Worm (Caenorhabditis elegans) whole organism, young adult: Measurements from ENCODE around the gene srt-45.

ENCODE experiments used
- B0019.2 ChIP-seq: fragments of 200-800 bp; sonication (Bioruptor generic); conservative IDR thresholded peaks from 2 replicates; pipeline ENCODE4 v1.3.6; 2022; ENCODE audit warnings: missing genetic modification reagents, missing genetic modification characterization, missing compliant biosample characterization
- B0261.1 ChIP-seq: sonication (generic microtip); optimal IDR thresholded peaks from 2 replicates; lab custom pipeline; 2016; ENCODE audit warnings: mild to moderate bottlenecking, missing genetic modification characterization, moderate library complexity, missing compliant biosample characterization
- F10E7.11 ChIP-seq: sonication (generic microtip); optimal IDR thresholded peaks from 2 replicates; lab custom pipeline; 2017; ENCODE audit warnings: mild to moderate bottlenecking, missing genetic modification characterization, moderate library complexity, missing compliant biosample characterization
- F23B12.7 ChIP-seq: sonication (generic microtip); optimal IDR thresholded peaks from 2 replicates; lab custom pipeline; 2017; ENCODE audit warnings: missing genetic modification characterization, mild to moderate bottlenecking, missing compliant biosample characterization, antibody characterized with exemption, moderate library complexity; ENCODE audit not compliant: insufficient read depth
- F33H1.4 ChIP-seq: fragments of 200-800 bp; sonication (Bioruptor generic); IDR thresholded peaks from 2 replicates; pipeline ENCODE4 v1.3.6; 2022; ENCODE audit warnings: missing genetic modification reagents, missing genetic modification characterization, missing compliant biosample characterization
- F39B2.1 ChIP-seq: fragments of 200-800 bp; sonication (Bioruptor generic); IDR thresholded peaks from 2 replicates; pipeline ENCODE4 v1.3.6; 2022; ENCODE audit warnings: missing genetic modification reagents, missing genetic modification characterization, missing compliant biosample characterization
- F49E8.2 ChIP-seq: sonication (generic microtip); optimal IDR thresholded peaks from 3 replicates; lab custom pipeline; 2017; ENCODE audit warnings: missing genetic modification characterization, mild to moderate bottlenecking, missing compliant biosample characterization, antibody characterized with exemption, moderate library complexity; ENCODE audit not compliant: insufficient read depth
- F52B5.7 ChIP-seq: sonication (generic microtip); optimal IDR thresholded peaks from 2 replicates; lab custom pipeline; 2016; ENCODE audit warnings: mild to moderate bottlenecking, missing genetic modification characterization, missing compliant biosample characterization
- F55B11.4 ChIP-seq: sonication (generic microtip); optimal IDR thresholded peaks from 2 replicates; lab custom pipeline; 2016; ENCODE audit warnings: missing compliant biosample characterization, missing genetic modification characterization, borderline replicate concordance; ENCODE audit not compliant: insufficient read depth
- F57C9.4 ChIP-seq: sonication (generic microtip); optimal IDR thresholded peaks from 2 replicates; lab custom pipeline; 2017; ENCODE audit warnings: mild to moderate bottlenecking, missing genetic modification characterization, missing compliant biosample characterization
- Y67H2A.10 ChIP-seq: fragments of 200-800 bp; sonication (Bioruptor generic); conservative IDR thresholded peaks from 2 replicates; pipeline ENCODE4 v1.3.6; 2022; ENCODE audit warnings: missing genetic modification reagents, missing genetic modification characterization, missing compliant biosample characterization
- ama-1 ChIP-seq, 3 experiments: fragments of 150-350 bp in 1 of 3; sonication (generic microtip) in 2 of 3; optimal IDR thresholded peaks; 2 replicates each; lab custom pipeline; 2014 to 2018; ENCODE audit warnings: missing biosample characterization in 2 of 3, missing genetic modification characterization in 2 of 3, missing genetic modification reagents in 2 of 3
- attf-5 ChIP-seq: fragments of 200-800 bp; sonication (Bioruptor generic); optimal IDR thresholded peaks from 2 replicates; lab custom pipeline; 2018; ENCODE audit warnings: mild to moderate bottlenecking, missing genetic modification characterization, missing compliant biosample characterization
- attf-6 ChIP-seq: fragments of 200-800 bp; sonication (Bioruptor generic); IDR thresholded peaks from 2 replicates; pipeline ENCODE4 v1.3.6; 2022; ENCODE audit warnings: missing genetic modification reagents, missing genetic modification characterization, missing compliant biosample characterization
- ccch-3 ChIP-seq: fragments of 200-800 bp; sonication (Bioruptor generic); optimal IDR thresholded peaks from 2 replicates; lab custom pipeline; 2018; ENCODE audit warnings: mild to moderate bottlenecking, missing genetic modification characterization, missing compliant biosample characterization
- ceh-40 ChIP-seq: fragments of 200-800 bp; sonication (Bioruptor generic); IDR thresholded peaks from 2 replicates; pipeline ENCODE4 v1.3.6; 2022; ENCODE audit warnings: missing genetic modification characterization, missing compliant biosample characterization
- chd-7 ChIP-seq: sonication (generic microtip); optimal IDR thresholded peaks from 2 replicates; lab custom pipeline; 2016; ENCODE audit warnings: mild to moderate bottlenecking, missing genetic modification characterization, moderate library complexity, missing compliant biosample characterization
- dox-1 ChIP-seq: fragments of 200-800 bp; sonication (Bioruptor generic); IDR thresholded peaks from 2 replicates; pipeline ENCODE4 v1.3.6; 2022; ENCODE audit warnings: missing genetic modification reagents, missing genetic modification characterization, missing compliant biosample characterization
- egl-44 ChIP-seq: fragments of 200-800 bp; sonication (Bioruptor generic); IDR thresholded peaks from 2 replicates; pipeline ENCODE4 v1.3.6; 2022; ENCODE audit warnings: missing genetic modification reagents, missing genetic modification characterization, missing compliant biosample characterization
- ekl-4 ChIP-seq: fragments of 200-800 bp; sonication (Bioruptor generic); IDR thresholded peaks from 2 replicates; pipeline ENCODE4 v1.3.6; 2022; ENCODE audit warnings: missing genetic modification reagents, missing genetic modification characterization, missing compliant biosample characterization
- ets-4 ChIP-seq: fragments of 200-800 bp; sonication (Bioruptor generic); optimal IDR thresholded peaks from 2 replicates; lab custom pipeline; 2018; ENCODE audit warnings: mild to moderate bottlenecking, missing genetic modification characterization, missing compliant biosample characterization
- gei-17 ChIP-seq: fragments of 200-800 bp; sonication (Bioruptor generic); optimal IDR thresholded peaks from 2 replicates; lab custom pipeline; 2018; ENCODE audit warnings: mild to moderate bottlenecking, missing genetic modification characterization, missing compliant biosample characterization
- hlh-12 ChIP-seq: sonication (generic microtip); optimal IDR thresholded peaks from 2 replicates; lab custom pipeline; 2016; ENCODE audit warnings: missing genetic modification characterization, missing compliant biosample characterization
- lag-1 ChIP-seq: fragments of 200-800 bp; sonication (Bioruptor generic); IDR thresholded peaks from 2 replicates; pipeline ENCODE4 v1.3.6; 2022; ENCODE audit warnings: missing genetic modification reagents, missing genetic modification characterization, missing compliant biosample characterization
- madf-3 ChIP-seq: fragments of 200-800 bp; sonication (Bioruptor generic); IDR thresholded peaks from 2 replicates; pipeline ENCODE4 v1.3.6; 2022; ENCODE audit warnings: missing genetic modification reagents, missing genetic modification characterization, missing compliant biosample characterization
- nhr-179 ChIP-seq: sonication (generic microtip); optimal IDR thresholded peaks from 2 replicates; lab custom pipeline; 2016; ENCODE audit warnings: mild to moderate bottlenecking, missing genetic modification characterization, missing compliant biosample characterization
- nhr-80 ChIP-seq: sonication (generic microtip); optimal IDR thresholded peaks from 2 replicates; lab custom pipeline; 2016; ENCODE audit warnings: missing genetic modification characterization, missing compliant biosample characterization
- sdz-38 ChIP-seq: sonication (generic microtip); optimal IDR thresholded peaks from 2 replicates; lab custom pipeline; 2016; ENCODE audit warnings: missing genotype, missing genetic modification characterization, missing compliant biosample characterization
- snpc-1.1 ChIP-seq: sonication (generic microtip); optimal IDR thresholded peaks from 2 replicates; lab custom pipeline; 2017; ENCODE audit warnings: missing genetic modification characterization, mild to moderate bottlenecking, missing compliant biosample characterization, antibody characterized with exemption, moderate library complexity, missing genotype, missing genetic modification reagents; ENCODE audit not compliant: insufficient read depth
- tbp1 ChIP-seq: fragments of 200-800 bp; sonication (Bioruptor generic); optimal IDR thresholded peaks from 2 replicates; lab custom pipeline; 2018; ENCODE audit warnings: mild to moderate bottlenecking, missing genetic modification characterization, missing compliant biosample characterization
- tlf-1 ChIP-seq: fragments of 200-800 bp; sonication (Bioruptor generic); optimal IDR thresholded peaks from 2 replicates; lab custom pipeline; 2018; ENCODE audit warnings: mild to moderate bottlenecking, missing genetic modification characterization, missing compliant biosample characterization
- unc-130 ChIP-seq: sonication (generic microtip); optimal IDR thresholded peaks from 2 replicates; lab custom pipeline; 2016; ENCODE audit warnings: missing genetic modification reagents, missing genetic modification characterization, missing compliant biosample characterization
- zfh-2 ChIP-seq: fragments of 200-800 bp; sonication (Bioruptor generic); conservative IDR thresholded peaks from 2 replicates; pipeline ENCODE4 v1.3.6; 2022; ENCODE audit warnings: missing genetic modification reagents, missing genetic modification characterization, missing compliant biosample characterization
- zim-3 ChIP-seq: sonication (generic microtip); optimal IDR thresholded peaks from 2 replicates; lab custom pipeline; 2017; ENCODE audit warnings: mild to moderate bottlenecking, missing genetic modification characterization, moderate library complexity, missing compliant biosample characterization
- ztf-25 ChIP-seq: fragments of 200-800 bp; sonication (Bioruptor generic); IDR thresholded peaks from 2 replicates; pipeline ENCODE4 v1.3.6; 2022; ENCODE audit warnings: missing genetic modification reagents, missing genetic modification characterization, missing compliant biosample characterization
- ztf-3 ChIP-seq: fragments of 200-800 bp; sonication (Bioruptor generic); optimal IDR thresholded peaks from 2 replicates; lab custom pipeline; 2018; ENCODE audit warnings: mild to moderate bottlenecking, missing genetic modification characterization, missing compliant biosample characterization

srt-45 gene

DNA sequence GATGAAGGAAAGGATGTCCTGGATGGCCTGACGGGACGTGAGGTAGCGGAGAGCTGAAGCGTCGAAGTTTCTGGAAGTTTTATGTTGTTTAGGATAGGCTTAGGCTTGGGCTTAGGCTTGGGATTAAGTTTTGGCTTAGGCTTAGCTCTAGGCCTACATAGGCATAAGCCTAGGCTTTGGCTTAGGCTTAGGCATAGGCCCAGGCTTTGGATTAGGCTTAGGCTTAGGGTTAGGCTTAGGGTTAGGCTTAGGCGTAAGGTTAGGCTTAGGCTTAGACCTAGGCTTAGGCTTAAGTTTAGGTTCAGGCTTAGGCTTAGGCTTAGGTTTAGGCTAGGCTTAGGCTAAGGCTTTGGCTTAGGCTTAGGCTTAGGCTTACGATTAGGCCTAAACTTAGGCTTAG lies 45.3 kb downstream of the srt-45 start:
- TF ChIP-seq chd-7 (tag; lab: Kevin White, UChicago) = no peak
- no peak for TF ChIP-seq dox-1 (GFP tag; lab: Robert Waterston, UW)
- no peak for TF ChIP-seq nhr-80 (tag; lab: Kevin White, UChicago)
- no peak for TF ChIP-seq F39B2.1 (GFP tag; lab: Robert Waterston, UW)
- TF ChIP-seq tlf-1 (GFP tag; lab: Kevin White, UChicago) = no peak
- no peak for TF ChIP-seq ekl-4 (GFP tag; lab: Robert Waterston, UW)
- no peak for TF ChIP-seq egl-44
- TF ChIP-seq F57C9.4 (tag; lab: Kevin White, UChicago) = no peak
- no peak for TF ChIP-seq unc-130 (GFP tag; lab: Kevin White, UChicago)
- no peak for TF ChIP-seq ztf-3 (GFP tag; lab: Kevin White, UChicago)
- TF ChIP-seq ccch-3 (GFP tag; lab: Kevin White, UChicago) = no peak
- no peak for TF ChIP-seq attf-5
- no peak for TF ChIP-seq attf-6 (GFP tag; lab: Robert Waterston, UW)
- no peak for TF ChIP-seq lag-1 (GFP tag; lab: Robert Waterston, UW)
- no peak for TF ChIP-seq ets-4
- TF ChIP-seq B0019.2 (GFP tag; lab: Robert Waterston, UW) = no peak
- TF ChIP-seq ceh-40 = no peak
- TF ChIP-seq F49E8.2 (tag; lab: Kevin White, UChicago) = no peak

DNA sequence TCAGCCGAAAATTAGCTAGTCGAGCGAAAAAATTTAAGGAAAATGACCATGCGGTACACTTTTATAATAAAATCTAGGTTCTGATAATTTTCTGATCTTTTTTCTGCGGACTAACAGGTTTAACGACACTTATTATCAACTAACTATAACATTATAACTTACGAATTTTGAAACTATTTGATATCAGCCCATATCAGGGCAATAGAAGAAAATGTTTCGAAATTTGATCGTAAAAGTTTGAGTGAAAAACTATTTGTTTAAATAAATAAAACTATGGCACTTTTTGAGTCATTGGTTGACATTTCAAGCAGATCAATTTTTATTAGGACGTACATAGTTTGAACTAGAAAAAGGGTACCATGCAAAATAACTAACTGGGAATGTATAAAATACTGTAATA lies 46.9 kb downstream of the srt-45 start, which contains the start of gene pcp-4:
TSS of gene pcp-4 (minus strand) at position 197 of the 400 bp plus-strand sequence.
- no peak for TF ChIP-seq tbp1
- no peak for TF ChIP-seq B0261.1
- TF ChIP-seq gei-17 (GFP tag; lab: Kevin White, UChicago) = no peak
- no peak for TF ChIP-seq F52B5.7 (tag; lab: Kevin White, UChicago)
- TF ChIP-seq snpc-1.1 (tag; lab: Kevin White, UChicago) = no peak
- TF ChIP-seq ztf-25 (GFP tag; lab: Robert Waterston, UW) = no peak
- no peak for TF ChIP-seq F39B2.1 (GFP tag; lab: Robert Waterston, UW)
- TF ChIP-seq unc-130 (GFP tag; lab: Kevin White, UChicago) = no peak
- no peak for TF ChIP-seq ama-1 (optimal IDR thresholded peaks at IDR 0.05; lab: Kevin White, UChicago)
- TF ChIP-seq ama-1 (GFP tag; optimal IDR thresholded peaks at IDR 0.05; lab: Kevin White, UChicago) = no peak
- no peak for TF ChIP-seq nhr-179
- TF ChIP-seq Y67H2A.10 (GFP tag; lab: Robert Waterston, UW) = no peak
- no peak for TF ChIP-seq madf-3 (GFP tag; lab: Robert Waterston, UW)
- no peak for TF ChIP-seq F10E7.11 (tag; lab: Kevin White, UChicago)
- TF ChIP-seq lag-1 (GFP tag; lab: Robert Waterston, UW) = no peak
- no peak for TF ChIP-seq zfh-2 (GFP tag; lab: Robert Waterston, UW)
- no peak for TF ChIP-seq zim-3 (tag; lab: Kevin White, UChicago)
- no peak for TF ChIP-seq F33H1.4 (GFP tag; lab: Robert Waterston, UW)

DNA sequence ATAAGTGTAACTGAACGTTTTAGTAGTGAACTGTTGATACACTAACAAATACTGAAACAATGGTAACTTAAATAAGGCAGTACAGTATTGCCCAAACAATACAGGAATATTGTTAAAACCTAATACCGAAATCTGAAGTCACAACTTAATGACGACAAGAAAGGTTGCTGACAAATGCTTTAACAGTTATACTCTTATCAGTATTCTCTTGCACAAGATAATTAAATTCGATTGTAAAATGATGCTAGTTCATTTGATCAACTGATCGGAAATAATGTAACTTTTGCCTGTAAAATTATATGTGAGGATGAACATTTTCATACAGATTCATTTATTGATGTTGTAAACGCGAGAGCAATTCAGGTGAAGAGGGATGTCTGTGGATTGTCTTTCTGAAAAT lies 47.7 kb downstream of the srt-45 start:
- TF ChIP-seq sdz-38 = no peak
- TF ChIP-seq egl-44 = no peak
- no peak for TF ChIP-seq F55B11.4 (tag; lab: Kevin White, UChicago)
- TF ChIP-seq ets-4 = no peak
- TF ChIP-seq F23B12.7 (tag; lab: Kevin White, UChicago) = no peak
- no peak for TF ChIP-seq ccch-3 (GFP tag; lab: Kevin White, UChicago)
- no peak for TF ChIP-seq hlh-12 (tag; lab: Kevin White, UChicago)
